Fruit fly (Drosophila melanogaster) whole organism, embryonic: ENCODE results near the gene bwa.

Experiments used
- Bdp1 ChIP-seq: fragments of 200-800 bp; sonication (Bioruptor generic); optimal IDR thresholded peaks from 3 replicates; lab custom pipeline; 2016; ENCODE audit warnings: missing biosample characterization, missing genetic modification characterization
- CG12299 ChIP-seq: fragments of 200-800 bp; sonication (Bioruptor generic); optimal IDR thresholded peaks from 2 replicates; lab custom pipeline; 2018; ENCODE audit warnings: missing biosample characterization, mild to moderate bottlenecking, missing genetic modification characterization
- CG12942 ChIP-seq: fragments of 200-800 bp; sonication (Bioruptor generic); optimal IDR thresholded peaks from 3 replicates; lab custom pipeline; 2016; ENCODE audit warnings: missing biosample characterization, missing genetic modification characterization
- CG18011 ChIP-seq: fragments of 200-800 bp; sonication (Bioruptor generic); optimal IDR thresholded peaks from 2 replicates; lab custom pipeline; 2017; ENCODE audit warnings: missing biosample characterization, missing genetic modification characterization, mild to moderate bottlenecking, moderate library complexity, missing genotype
- CG18619 ChIP-seq: fragments of 200-800 bp; sonication (Bioruptor generic); optimal IDR thresholded peaks from 3 replicates; lab custom pipeline; 2017; ENCODE audit warnings: missing biosample characterization, mild to moderate bottlenecking, missing genetic modification characterization
- CG18764 ChIP-seq: fragments of 200-800 bp; sonication (Bioruptor generic); optimal IDR thresholded peaks from 3 replicates; lab custom pipeline; 2016; ENCODE audit warnings: missing biosample characterization, missing genetic modification characterization
- CG2120 ChIP-seq: fragments of 200-800 bp; sonication (Bioruptor generic); optimal IDR thresholded peaks from 3 replicates; lab custom pipeline; 2016; ENCODE audit warnings: missing biosample characterization, missing genetic modification characterization
- CG2712 ChIP-seq: fragments of 200-800 bp; optimal IDR thresholded peaks from 3 replicates; lab custom pipeline; 2019; ENCODE audit warnings: missing biosample characterization, mild to moderate bottlenecking, missing genetic modification characterization, moderate library complexity
- CG31224 ChIP-seq: fragments of 200-800 bp; sonication (Bioruptor generic); IDR thresholded peaks from 2 replicates; pipeline ENCODE4 v1.3.6; 2022; ENCODE audit warnings: missing biosample characterization, missing genetic modification characterization
- CG5180 ChIP-seq: fragments of 200-800 bp; sonication (Bioruptor generic); optimal IDR thresholded peaks from 3 replicates; lab custom pipeline; 2017; ENCODE audit warnings: missing biosample characterization, missing genetic modification characterization, mild to moderate bottlenecking, moderate library complexity, missing genetic modification reagents
- CG6654 ChIP-seq: fragments of 200-800 bp; sonication (Bioruptor generic); optimal IDR thresholded peaks from 2 replicates; lab custom pipeline; 2017; ENCODE audit warnings: missing biosample characterization, mild to moderate bottlenecking, missing genetic modification characterization
- CG9609 ChIP-seq: fragments of 200-800 bp; sonication (Bioruptor generic); optimal IDR thresholded peaks from 3 replicates; lab custom pipeline; 2016; ENCODE audit warnings: missing biosample characterization, missing genetic modification characterization
- CHES-1-like ChIP-seq: fragments of 200-800 bp; sonication (Bioruptor generic); optimal IDR thresholded peaks from 2 replicates; lab custom pipeline; 2016; ENCODE audit warnings: missing biosample characterization, missing genetic modification characterization
- D19B ChIP-seq: fragments of 200-800 bp; sonication (Bioruptor generic); optimal IDR thresholded peaks from 2 replicates; lab custom pipeline; 2017; ENCODE audit warnings: missing biosample characterization, mild to moderate bottlenecking, missing genetic modification characterization
- Dbx ChIP-seq: fragments of 200-800 bp; sonication (Bioruptor generic); IDR thresholded peaks from 3 replicates; pipeline ENCODE4 v1.3.6; 2022; ENCODE audit warnings: missing biosample characterization, missing genetic modification characterization
- Ets65A ChIP-seq: fragments of 200-800 bp; sonication (Bioruptor generic); peaks from one replicate; lab custom pipeline; 2016; ENCODE audit warnings: missing biosample characterization, missing genetic modification characterization
- Fer3 ChIP-seq: fragments of 200-800 bp; sonication (Bioruptor generic); optimal IDR thresholded peaks from 2 replicates; lab custom pipeline; 2018; ENCODE audit warnings: missing biosample characterization, mild to moderate bottlenecking, missing genetic modification characterization, moderate library complexity
- HLH3B ChIP-seq: fragments of 200-800 bp; sonication (Bioruptor generic); IDR thresholded peaks from 2 replicates; pipeline ENCODE4 v1.3.6; 2022; ENCODE audit warnings: missing biosample characterization, missing genetic modification characterization
- Hmr ChIP-seq: fragments of 200-800 bp; sonication (Bioruptor generic); optimal IDR thresholded peaks from 3 replicates; lab custom pipeline; 2017; ENCODE audit warnings: mild to moderate bottlenecking, missing biosample characterization, missing genetic modification reagents, missing genetic modification characterization
- MBD-R2 ChIP-seq: fragments of 200-800 bp; sonication (Bioruptor generic); IDR thresholded peaks from 2 replicates; pipeline ENCODE4 v1.3.6; 2022; ENCODE audit warnings: missing biosample characterization, missing genetic modification characterization
- NC2α ChIP-seq: fragments of 200-800 bp; sonication (Bioruptor generic); optimal IDR thresholded peaks from 2 replicates; lab custom pipeline; 2016; ENCODE audit warnings: missing biosample characterization, missing genetic modification characterization
- NfI ChIP-seq: fragments of 200-800 bp; sonication (Bioruptor generic); optimal IDR thresholded peaks from 3 replicates; lab custom pipeline; 2018; ENCODE audit warnings: missing biosample characterization, mild to moderate bottlenecking, missing genetic modification characterization, moderate library complexity
- Ptx1 ChIP-seq: fragments of 200-800 bp; sonication (Bioruptor generic); IDR thresholded peaks from 2 replicates; pipeline ENCODE4 v1.3.6; 2022; ENCODE audit warnings: missing biosample characterization, missing genetic modification characterization
- Sin3A ChIP-seq: fragments of >200 bp; optimal IDR thresholded peaks from 2 replicates; lab custom pipeline; 2018
- Trl ChIP-seq, 3 experiments: fragments of >200 bp in 2 of 3; fragments of 200-800 bp in 1 of 3; sonication (Bioruptor generic) in 1 of 3; optimal IDR thresholded peaks; 2 replicates in 1 of 3; 3 replicates in 2 of 3; lab custom pipeline; 2016 to 2017; ENCODE audit warnings: missing biosample characterization in 1 of 3, missing genetic modification characterization in 1 of 3
- Usf ChIP-seq: fragments of 200-800 bp; sonication (Bioruptor generic); optimal IDR thresholded peaks from 2 replicates; lab custom pipeline; 2017; ENCODE audit warnings: missing genotype, missing biosample characterization, missing genetic modification characterization
- Xrp1 ChIP-seq: fragments of 200-800 bp; sonication (Bioruptor generic); IDR thresholded peaks from 2 replicates; pipeline ENCODE4 v1.3.6; 2022; ENCODE audit warnings: missing biosample characterization, missing genetic modification characterization
- ab ChIP-seq: fragments of 200-800 bp; sonication (Bioruptor generic); optimal IDR thresholded peaks from 2 replicates; lab custom pipeline; 2016; ENCODE audit warnings: missing biosample characterization, missing genetic modification characterization
- ato ChIP-seq: fragments of 200-800 bp; sonication (Bioruptor generic); IDR thresholded peaks from 2 replicates; pipeline ENCODE4 v1.3.6; 2022; ENCODE audit warnings: missing biosample characterization, missing genetic modification characterization; ENCODE audit not compliant: partially characterized antibody
- chif ChIP-seq, 2 experiments: fragments of 200-800 bp; sonication (Bioruptor generic); optimal IDR thresholded peaks; 3 replicates each; lab custom pipeline; 2016; ENCODE audit warnings: missing biosample characterization in 2 of 2, missing genetic modification characterization in 2 of 2
- dpn ChIP-seq, 2 experiments: fragments of 200-800 bp; sonication (Bioruptor generic); optimal IDR thresholded peaks; 3 replicates each; lab custom pipeline; 2016; ENCODE audit warnings: missing biosample characterization in 2 of 2, missing genetic modification characterization in 2 of 2
- exex ChIP-seq: fragments of 200-800 bp; sonication (Bioruptor generic); optimal IDR thresholded peaks from 4 replicates; lab custom pipeline; 2018; ENCODE audit warnings: missing biosample characterization, mild to moderate bottlenecking, missing genetic modification characterization, moderate library complexity
- eyg ChIP-seq: fragments of 200-800 bp; sonication (Bioruptor generic); optimal IDR thresholded peaks from 3 replicates; lab custom pipeline; 2016; ENCODE audit warnings: missing biosample characterization, missing genetic modification characterization
- fd3F ChIP-seq: fragments of 200-800 bp; sonication (Bioruptor generic); optimal IDR thresholded peaks from 2 replicates; lab custom pipeline; 2018; ENCODE audit warnings: missing biosample characterization, mild to moderate bottlenecking, missing genetic modification characterization, moderate library complexity
- gem ChIP-seq: fragments of 200-800 bp; sonication (Bioruptor generic); optimal IDR thresholded peaks from 2 replicates; lab custom pipeline; 2019; ENCODE audit warnings: missing biosample characterization, mild to moderate bottlenecking, missing genetic modification characterization, moderate library complexity
- gfzf ChIP-seq: fragments of 200-800 bp; sonication (Bioruptor generic); optimal IDR thresholded peaks from 2 replicates; lab custom pipeline; 2016; ENCODE audit warnings: missing biosample characterization, mild to moderate bottlenecking, missing genetic modification characterization, moderate library complexity
- her ChIP-seq: fragments of 200-800 bp; sonication (Bioruptor generic); optimal IDR thresholded peaks from 2 replicates; lab custom pipeline; 2016; ENCODE audit warnings: missing biosample characterization, missing genetic modification characterization
- ind ChIP-seq: fragments of 200-800 bp; sonication (Bioruptor generic); optimal IDR thresholded peaks from 3 replicates; lab custom pipeline; 2016; ENCODE audit warnings: missing biosample characterization, missing genetic modification characterization
- mam ChIP-seq: fragments of 200-800 bp; sonication (Bioruptor generic); optimal IDR thresholded peaks from 3 replicates; lab custom pipeline; 2016; ENCODE audit warnings: missing biosample characterization, missing genetic modification characterization
- mirr ChIP-seq: fragments of 200-800 bp; sonication (Bioruptor generic); optimal IDR thresholded peaks from 3 replicates; lab custom pipeline; 2018; ENCODE audit warnings: missing biosample characterization, mild to moderate bottlenecking, missing genetic modification characterization
- row ChIP-seq: fragments of 200-800 bp; sonication (Bioruptor generic); IDR thresholded peaks from 3 replicates; pipeline ENCODE4 v1.3.6; 2022; ENCODE audit warnings: missing biosample characterization, missing genetic modification characterization
- sens ChIP-seq: fragments of 200-800 bp; sonication (Bioruptor generic); peaks from one replicate; lab custom pipeline; 2016; ENCODE audit warnings: missing biosample characterization, missing genetic modification characterization
- slou ChIP-seq: fragments of 200-800 bp; sonication (Bioruptor generic); optimal IDR thresholded peaks from 3 replicates; lab custom pipeline; 2016; ENCODE audit warnings: missing biosample characterization, missing genetic modification characterization
- stc ChIP-seq: fragments of 200-800 bp; sonication (Bioruptor generic); IDR thresholded peaks from 2 replicates; pipeline ENCODE4 v1.3.6; 2022; ENCODE audit warnings: missing biosample characterization, missing genetic modification characterization
- vnd ChIP-seq: fragments of 200-800 bp; sonication (Bioruptor generic); IDR thresholded peaks from 3 replicates; pipeline ENCODE4 v1.3.6; 2022; ENCODE audit warnings: missing biosample characterization, missing genetic modification characterization; ENCODE audit not compliant: partially characterized antibody
- z ChIP-seq: fragments of 200-800 bp; sonication (Bioruptor generic); IDR thresholded peaks from 3 replicates; pipeline ENCODE4 v1.3.6; 2022; ENCODE audit warnings: missing biosample characterization, missing genetic modification characterization
- zfh2 ChIP-seq: fragments of 200-800 bp; sonication (Bioruptor generic); optimal IDR thresholded peaks from 2 replicates; lab custom pipeline; 2016; ENCODE audit warnings: missing biosample characterization, missing genetic modification characterization

bwa gene

dm6 chr2L:20025711-20026110 is 40.5 kb upstream of the bwa start, which contains the start of gene AANATL3:
AANATL3 (minus strand) TSS chr2L:20025811.
- no peak for TF ChIP-seq z (GFP tag; lab: Robert Waterston, UW)
- TF ChIP-seq Sin3A (lab: Kevin White, UChicago), result no peak
- TF ChIP-seq CG31224 (GFP tag; lab: Robert Waterston, UW), result no peak
- no peak for TF ChIP-seq stc (GFP tag; lab: Robert Waterston, UW)
- TF ChIP-seq CG6654 (GFP tag; lab: Kevin White, UChicago), result no peak

DNA sequence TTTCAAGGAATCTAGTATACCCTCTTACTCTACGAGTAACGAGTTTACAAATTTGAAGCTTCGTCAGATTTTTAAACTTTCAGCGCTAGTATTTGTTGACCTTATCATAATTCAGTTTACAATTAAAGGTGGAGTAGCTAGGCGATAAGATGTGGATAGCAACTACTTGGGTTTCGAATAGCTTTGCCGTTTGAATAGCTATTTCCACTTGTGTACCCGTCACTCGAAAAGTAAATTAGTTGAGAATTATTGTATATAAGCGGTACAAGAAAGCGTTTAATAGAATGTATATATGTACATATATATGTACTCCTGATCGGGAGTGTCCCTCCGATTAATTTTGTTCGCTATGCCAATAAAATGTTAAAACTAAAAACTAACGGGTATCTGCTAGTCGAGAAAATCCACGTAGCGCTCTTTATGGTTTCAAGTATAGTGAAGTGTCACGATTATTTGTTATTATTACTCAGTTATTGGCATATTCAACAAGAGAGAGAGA is 39.8 kb upstream of the bwa start:
- TF ChIP-seq Bdp1 (GFP tag; lab: Kevin White, UChicago) (no peak), Ets65A (GFP tag; lab: Kevin White, UChicago) (peak; percentile 67), row (GFP tag; lab: Robert Waterston, UW) (peak; percentile 72), exex (tag; lab: Kevin White, UChicago) (peak; percentile 51), mirr (GFP tag; lab: Kevin White, UChicago) (no peak), D19B (GFP tag; lab: Kevin White, UChicago) (peak; percentile 86), CG18764 (GFP tag; lab: Kevin White, UChicago) (no peak), sens (GFP tag; lab: Kevin White, UChicago) (peak; percentile 44), CHES-1-like (GFP tag; lab: Kevin White, UChicago) (no peak)

DNA sequence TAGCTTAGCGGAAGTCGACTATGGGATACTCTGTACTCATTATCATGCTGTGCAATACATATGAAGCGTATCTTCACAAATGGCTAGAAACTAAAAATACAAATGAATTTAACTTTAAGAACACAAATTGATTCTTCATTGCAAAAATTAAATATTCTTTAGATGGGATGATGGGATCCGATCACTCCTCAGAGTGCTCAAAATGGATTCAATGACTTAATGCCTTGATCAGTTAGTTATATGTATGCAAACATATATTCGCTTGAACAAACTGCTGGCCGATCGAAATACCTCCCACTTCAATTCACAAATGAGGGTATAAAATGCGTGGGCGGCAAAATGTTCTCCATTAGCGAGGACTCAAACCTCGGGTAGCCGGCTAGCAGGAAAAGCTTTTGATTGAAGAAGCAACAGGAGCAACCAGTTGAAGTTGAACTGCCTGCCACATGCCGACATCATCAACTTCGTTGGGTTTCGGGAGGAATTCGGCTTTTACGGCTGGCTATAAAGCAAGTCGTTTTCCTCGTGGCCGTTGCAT is 38.7 kb upstream of the bwa start, which contains the start of gene sNPF:
sNPF (plus strand) TSS at position 534 of the 538 bp plus-strand sequence.
- TF ChIP-seq slou (peak; percentile 25), fd3F (GFP tag; lab: Kevin White, UChicago) (peak; percentile 16), Dbx (GFP tag; lab: Robert Waterston, UW) (no peak), gem (peak; percentile 68), Ptx1 (GFP tag; lab: Robert Waterston, UW) (peak; percentile 61), MBD-R2 (no peak), Xrp1 (GFP tag; lab: Robert Waterston, UW) (no peak), row (GFP tag; lab: Robert Waterston, UW) (peak; percentile 72; the same call in 2 of the 3 replicates), her (peak; percentile 44), ind (GFP tag; lab: Kevin White, UChicago) (peak; percentile 47), vnd (GFP tag; lab: Robert Waterston, UW) (no peak), NfI (GFP tag; lab: Kevin White, UChicago) (peak; percentile 46), CG2120 (GFP tag; lab: Kevin White, UChicago) (peak; percentile 87), Usf (GFP tag; lab: Kevin White, UChicago) (peak; percentile 16), Hmr (peak; percentile 87), Fer3 (tag; lab: Kevin White, UChicago) (peak; percentile 7), CG18011 (GFP tag; lab: Kevin White, UChicago) (peak; percentile 5), CG18619 (GFP tag; lab: Kevin White, UChicago) (peak; percentile 66), mam (GFP tag; lab: Kevin White, UChicago) (peak; percentile 65), CG5180 (GFP tag; lab: Kevin White, UChicago) (no peak), CG12299 (tag; lab: Kevin White, UChicago) (no peak), eyg (GFP tag; lab: Kevin White, UChicago) (peak; percentile 41), CG9609 (peak; percentile 49), Trl (optimal IDR thresholded peaks at IDR 0.05; lab: Kevin White, UChicago) (no peak), Trl (GFP tag; optimal IDR thresholded peaks at IDR 0.05; lab: Kevin White, UChicago) (peak; percentile 41), HLH3B (GFP tag; lab: Robert Waterston, UW) (no peak), CG2712 (tag; lab: Kevin White, UChicago) (no peak), zfh2 (GFP tag; lab: Kevin White, UChicago) (peak; percentile 58), dpn (GFP tag; optimal IDR thresholded peaks at IDR 0.05; lab: Kevin White, UChicago) (peak; percentile 47 to 50), CG12942 (peak; percentile 15), ab (no peak), gfzf (GFP tag; lab: Kevin White, UChicago) (no peak), chif (GFP tag; optimal IDR thresholded peaks at IDR 0.05; lab: Kevin White, UChicago) (peak; percentile 27 to 38), ato (no peak), NC2α (GFP tag; lab: Kevin White, UChicago) (no peak)
